Worm (Caenorhabditis elegans) whole organism, L1 larva: Measurements from ENCODE around the gene M04D8.5.
A peak's percentile ranks its signal among the peaks of the same experiment; 100 is the strongest.

Experiments
- C04F5.9 ChIP-seq: sonication (generic microtip); optimal IDR thresholded peaks from 2 replicates; lab custom pipeline; 2016; ENCODE audit warnings: missing genetic modification characterization, missing compliant biosample characterization
- C16A3.4 ChIP-seq: fragments of 150-350 bp; optimal IDR thresholded peaks from 2 replicates; lab custom pipeline; 2014; ENCODE audit warnings: missing biosample characterization, missing genetic modification characterization
- C34B4.2 ChIP-seq: sonication (generic microtip); optimal IDR thresholded peaks from 2 replicates; lab custom pipeline; 2017; ENCODE audit warnings: mild to moderate bottlenecking, missing genetic modification characterization, missing compliant biosample characterization
- Y116A8C.19 ChIP-seq: sonication (generic microtip); optimal IDR thresholded peaks from 2 replicates; lab custom pipeline; 2016; ENCODE audit warnings: missing compliant biosample characterization, missing genetic modification characterization, borderline replicate concordance
- aha-1 ChIP-seq: fragments of 150-350 bp; optimal IDR thresholded peaks from 2 replicates; lab custom pipeline; 2014; ENCODE audit warnings: missing biosample characterization, missing genetic modification characterization
- aly-2 ChIP-seq: fragments of 150-350 bp; optimal IDR thresholded peaks from 2 replicates; lab custom pipeline; 2014; ENCODE audit warnings: missing biosample characterization, missing genetic modification characterization
- blmp-1 ChIP-seq: fragments of 150-350 bp; optimal IDR thresholded peaks from 2 replicates; lab custom pipeline; 2014; ENCODE audit warnings: missing biosample characterization, missing genetic modification characterization
- ceh-63 ChIP-seq: fragments of 200-800 bp; sonication (Bioruptor generic); optimal IDR thresholded peaks from 2 replicates; lab custom pipeline; 2018; ENCODE audit warnings: mild to moderate bottlenecking, missing genetic modification characterization, missing compliant biosample characterization
- ceh-8 ChIP-seq: fragments of 200-800 bp; sonication (Bioruptor generic); optimal IDR thresholded peaks from 2 replicates; lab custom pipeline; 2018; ENCODE audit warnings: mild to moderate bottlenecking, missing genetic modification characterization, moderate library complexity, missing compliant biosample characterization
- ceh-82 ChIP-seq, 3 experiments: fragments of 150-350 bp in 1 of 3; sonication (generic microtip) in 2 of 3; optimal IDR thresholded peaks; 2 replicates each; lab custom pipeline; 2014 to 2017; ENCODE audit warnings: missing biosample characterization in 3 of 3, missing genetic modification characterization in 3 of 3
- ceh-88 ChIP-seq: fragments of 200-800 bp; sonication (Bioruptor generic); IDR thresholded peaks from 2 replicates; pipeline ENCODE4 v1.3.6; 2022; ENCODE audit warnings: missing genetic modification characterization, missing compliant biosample characterization
- ceh-90 ChIP-seq: sonication (generic microtip); optimal IDR thresholded peaks from 2 replicates; lab custom pipeline; 2016; ENCODE audit warnings: missing genetic modification characterization, missing compliant biosample characterization
- ces-1 ChIP-seq: fragments of 150-350 bp; optimal IDR thresholded peaks from 2 replicates; lab custom pipeline; 2014; ENCODE audit warnings: missing biosample characterization, missing genetic modification reagents, missing genetic modification characterization
- dpl-1 ChIP-seq, 3 experiments: fragments of 150-350 bp in 2 of 3; sonication (generic microtip) in 1 of 3; optimal IDR thresholded peaks; 2 replicates each; lab custom pipeline; 2014 to 2017; ENCODE audit warnings: missing biosample characterization in 3 of 3, missing genetic modification characterization in 3 of 3, missing genetic modification reagents in 3 of 3
- dsc-1 ChIP-seq: sonication (generic microtip); optimal IDR thresholded peaks from 2 replicates; lab custom pipeline; 2016; ENCODE audit warnings: mild to moderate bottlenecking, missing genetic modification characterization, missing compliant biosample characterization
- efl-3 ChIP-seq: fragments of 200-800 bp; sonication (Bioruptor generic); optimal IDR thresholded peaks from 2 replicates; lab custom pipeline; 2018; ENCODE audit warnings: mild to moderate bottlenecking, missing genetic modification characterization, missing compliant biosample characterization
- egl-27 ChIP-seq, 2 experiments: fragments of 150-350 bp in 1 of 2; sonication (generic microtip); optimal IDR thresholded peaks; 3 replicates each; lab custom pipeline; 2017 to 2018; ENCODE audit warnings: missing biosample characterization in 2 of 2, missing genetic modification characterization in 2 of 2, missing genetic modification reagents in 2 of 2
- elt-2 ChIP-seq: sonication (generic microtip); optimal IDR thresholded peaks from 2 replicates; lab custom pipeline; 2016; ENCODE audit warnings: missing genetic modification characterization, mild to moderate bottlenecking, inconsistent platforms, missing compliant biosample characterization, missing genetic modification reagents
- fkh-4 ChIP-seq: sonication (generic microtip); optimal IDR thresholded peaks from 2 replicates; lab custom pipeline; 2016; ENCODE audit warnings: missing compliant biosample characterization, missing genetic modification characterization, borderline replicate concordance
- fkh-8 ChIP-seq: sonication (generic microtip); optimal IDR thresholded peaks from 2 replicates; lab custom pipeline; 2016; ENCODE audit warnings: mild to moderate bottlenecking, missing genetic modification characterization, missing compliant biosample characterization
- fos-1 ChIP-seq: fragments of 150-350 bp; optimal IDR thresholded peaks from 2 replicates; lab custom pipeline; 2014; ENCODE audit warnings: missing biosample characterization, missing genetic modification characterization
- grh-1 ChIP-seq: fragments of 200-800 bp; sonication (Bioruptor generic); IDR thresholded peaks from 2 replicates; pipeline ENCODE4 v1.3.6; 2022; ENCODE audit warnings: missing genetic modification reagents, missing genetic modification characterization, missing compliant biosample characterization
- hpl-2 ChIP-seq: fragments of 150-350 bp; optimal IDR thresholded peaks from 2 replicates; lab custom pipeline; 2014; ENCODE audit warnings: missing biosample characterization, missing genetic modification reagents, missing genetic modification characterization
- irx-1 ChIP-seq: sonication (generic microtip); optimal IDR thresholded peaks from 2 replicates; lab custom pipeline; 2016; ENCODE audit warnings: missing genetic modification characterization, missing compliant biosample characterization
- jun-1 ChIP-seq: fragments of 150-350 bp; optimal IDR thresholded peaks from 2 replicates; lab custom pipeline; 2014; ENCODE audit warnings: missing biosample characterization, missing genetic modification reagents, missing genetic modification characterization
- lin-15B ChIP-seq: fragments of 150-350 bp; sonication (generic microtip); optimal IDR thresholded peaks from 3 replicates; lab custom pipeline; 2014; ENCODE audit warnings: missing biosample characterization, missing genetic modification characterization
- lin-35 ChIP-seq, 2 experiments: fragments of 150-350 bp; optimal IDR thresholded peaks; 2 replicates each; lab custom pipeline; 2014; ENCODE audit warnings: missing biosample characterization in 2 of 2, missing genetic modification characterization in 2 of 2, missing genetic modification reagents in 2 of 2
- lin-39 ChIP-seq: fragments of 150-350 bp; optimal IDR thresholded peaks from 2 replicates; lab custom pipeline; 2014; ENCODE audit warnings: missing biosample characterization, missing genetic modification reagents, missing genetic modification characterization
- lsy-2 ChIP-seq, 2 experiments: fragments of 150-350 bp; optimal IDR thresholded peaks; 2 replicates each; lab custom pipeline; 2014; ENCODE audit warnings: missing biosample characterization in 2 of 2, missing genetic modification characterization in 2 of 2
- mdl-1 ChIP-seq, 2 experiments: fragments of 150-350 bp; optimal IDR thresholded peaks; 2 replicates each; lab custom pipeline; 2014 to 2017; ENCODE audit warnings: missing biosample characterization in 2 of 2, missing genetic modification characterization in 2 of 2, inconsistent platforms in 1 of 2
- mef-2 ChIP-seq: fragments of 150-350 bp; optimal IDR thresholded peaks from 2 replicates; lab custom pipeline; 2014; ENCODE audit warnings: missing biosample characterization, missing genetic modification characterization
- nhr-12 ChIP-seq: sonication (generic microtip); optimal IDR thresholded peaks from 2 replicates; lab custom pipeline; 2017; ENCODE audit warnings: missing biosample characterization, missing genetic modification characterization
- nhr-19 ChIP-seq: fragments of 200-800 bp; sonication (Bioruptor generic); conservative IDR thresholded peaks from 2 replicates; pipeline ENCODE4 v1.3.6; 2022; ENCODE audit warnings: missing genetic modification characterization, missing compliant biosample characterization
- nhr-28 ChIP-seq: fragments of 150-350 bp; optimal IDR thresholded peaks from 2 replicates; lab custom pipeline; 2014; ENCODE audit warnings: missing biosample characterization, missing genetic modification characterization
- nhr-71 ChIP-seq: sonication (generic microtip); optimal IDR thresholded peaks from 2 replicates; lab custom pipeline; 2016; ENCODE audit warnings: mild to moderate bottlenecking, missing genetic modification characterization, moderate library complexity, missing compliant biosample characterization
- nhr-76 ChIP-seq: sonication (generic microtip); optimal IDR thresholded peaks from 2 replicates; lab custom pipeline; 2017; ENCODE audit warnings: missing biosample characterization, missing genetic modification characterization
- nhr-77 ChIP-seq: fragments of 150-350 bp; optimal IDR thresholded peaks from 2 replicates; lab custom pipeline; 2014; ENCODE audit warnings: missing biosample characterization, missing genetic modification characterization
- nhr-85 ChIP-seq: sonication (generic microtip); peaks from one replicate; lab custom pipeline; 2016; ENCODE audit warnings: missing genetic modification characterization, inconsistent platforms, missing compliant biosample characterization
- nhr-90 ChIP-seq: sonication (generic microtip); optimal IDR thresholded peaks from 2 replicates; lab custom pipeline; 2016; ENCODE audit warnings: mild to moderate bottlenecking, missing genetic modification characterization, missing compliant biosample characterization; ENCODE audit not compliant: poor library complexity
- pax-3 ChIP-seq: fragments of 200-800 bp; sonication (Bioruptor generic); optimal IDR thresholded peaks from 2 replicates; lab custom pipeline; 2018; ENCODE audit warnings: mild to moderate bottlenecking, missing genetic modification characterization, moderate library complexity, missing compliant biosample characterization
- pqm-1 ChIP-seq: sonication (generic microtip); optimal IDR thresholded peaks from 3 replicates; lab custom pipeline; 2017; ENCODE audit warnings: missing biosample characterization, missing genetic modification characterization
- rnt-1 ChIP-seq: sonication (generic microtip); optimal IDR thresholded peaks from 2 replicates; lab custom pipeline; 2016; ENCODE audit warnings: mild to moderate bottlenecking, missing genetic modification characterization, moderate library complexity, missing compliant biosample characterization
- skn-1 ChIP-seq: fragments of 150-350 bp; optimal IDR thresholded peaks from 2 replicates; lab custom pipeline; 2014; ENCODE audit warnings: missing biosample characterization, missing genetic modification characterization
- sox-4 ChIP-seq: sonication (generic microtip); optimal IDR thresholded peaks from 2 replicates; lab custom pipeline; 2016; ENCODE audit warnings: missing genetic modification characterization, missing compliant biosample characterization
- swsn-7 ChIP-seq: sonication (generic microtip); optimal IDR thresholded peaks from 2 replicates; lab custom pipeline; 2016; ENCODE audit warnings: missing genetic modification characterization, missing compliant biosample characterization
- tbx-2 ChIP-seq: sonication (generic microtip); optimal IDR thresholded peaks from 2 replicates; lab custom pipeline; 2016; ENCODE audit warnings: missing genetic modification characterization, missing compliant biosample characterization
- tlp-1 ChIP-seq: fragments of 150-350 bp; optimal IDR thresholded peaks from 2 replicates; lab custom pipeline; 2014; ENCODE audit warnings: missing biosample characterization, missing genetic modification characterization
- unc-130 ChIP-seq: fragments of 150-350 bp; optimal IDR thresholded peaks from 2 replicates; lab custom pipeline; 2017; ENCODE audit warnings: missing biosample characterization, missing genetic modification characterization, inconsistent platforms
- unc-30 ChIP-seq: sonication (generic microtip); optimal IDR thresholded peaks from 2 replicates; lab custom pipeline; 2017; ENCODE audit warnings: missing biosample characterization, missing genetic modification characterization
- unc-62 ChIP-seq: fragments of 150-350 bp; optimal IDR thresholded peaks from 2 replicates; lab custom pipeline; 2014; ENCODE audit warnings: missing biosample characterization, missing genetic modification reagents, missing genetic modification characterization
- vab-15 ChIP-seq: sonication (generic microtip); optimal IDR thresholded peaks from 2 replicates; lab custom pipeline; 2017; ENCODE audit warnings: missing genotype, mild to moderate bottlenecking, missing genetic modification characterization, missing compliant biosample characterization
- xbp-1 ChIP-seq: sonication (generic microtip); optimal IDR thresholded peaks from 2 replicates; lab custom pipeline; 2016; ENCODE audit warnings: missing genetic modification characterization, missing compliant biosample characterization
- zag-1 ChIP-seq: fragments of 150-350 bp; optimal IDR thresholded peaks from 2 replicates; lab custom pipeline; 2014; ENCODE audit warnings: missing biosample characterization, missing genetic modification characterization
- ztf-4 ChIP-seq: fragments of 150-350 bp; optimal IDR thresholded peaks from 2 replicates; lab custom pipeline; 2014; ENCODE audit warnings: missing biosample characterization, missing genetic modification characterization

The M04D8.5 gene

ce11 chrIII:10064140-10064539, 31.0 kb upstream of the M04D8.5 start, which contains the start of gene ekl-6 (continued):
- TF ChIP-seq nhr-71 (tag; lab: Kevin White, UChicago), result no peak
- peak; percentile 76 for TF ChIP-seq xbp-1
- peak; percentile 40 for TF ChIP-seq fkh-8
- TF ChIP-seq C16A3.4 (tag; lab: Kevin White, UChicago), result peak; percentile 1
- no peak; the same call in 1 of the 2 replicates for TF ChIP-seq nhr-19 (GFP tag; lab: Robert Waterston, UW)
- TF ChIP-seq aha-1, result no peak
- 0 out of 2 replicates have a peak, but pooled peaks have one; percentile 44 for TF ChIP-seq grh-1 (GFP tag; lab: Robert Waterston, UW)
- no peak for TF ChIP-seq mdl-1 (tag; optimal IDR thresholded peaks at IDR 0.05; lab: Kevin White, UChicago)
- TF ChIP-seq ztf-4 (tag; lab: Kevin White, UChicago), result no peak
- TF ChIP-seq nhr-76 (tag; lab: Kevin White, UChicago), result no peak
- no peak for TF ChIP-seq ces-1 (GFP tag; lab: Kevin White, UChicago)
- TF ChIP-seq pax-3, result peak; percentile 77
- no peak for TF ChIP-seq tlp-1 (tag; lab: Kevin White, UChicago)
- peak in 2 of 3 experiments; percentile 26 to 39 for TF ChIP-seq ceh-82 (tag; optimal IDR thresholded peaks at IDR 0.05; lab: Kevin White, UChicago)
- peak; percentile 22 to 56 (median 55) for TF ChIP-seq dpl-1 (GFP tag; optimal IDR thresholded peaks at IDR 0.05; lab: Kevin White, UChicago)
- TF ChIP-seq nhr-12, result no peak
- peak; percentile 48 for TF ChIP-seq Y116A8C.19 (tag; lab: Kevin White, UChicago)
- TF ChIP-seq lin-39, result no peak
- no peak for TF ChIP-seq mef-2
- no peak for TF ChIP-seq lin-15B (tag; lab: Kevin White, UChicago)
- TF ChIP-seq hpl-2 (GFP tag; lab: Kevin White, UChicago), result no peak
- peak; percentile 90 for TF ChIP-seq ceh-90 (tag; lab: Kevin White, UChicago)
- TF ChIP-seq irx-1 (tag; lab: Kevin White, UChicago), result peak; percentile 90
- TF ChIP-seq aly-2, result no peak
- peak; percentile 39 to 41 for TF ChIP-seq lin-35 (GFP tag; optimal IDR thresholded peaks at IDR 0.05; lab: Kevin White, UChicago)
- peak; percentile 21 for TF ChIP-seq nhr-77
- no peak for TF ChIP-seq C34B4.2 (tag; lab: Kevin White, UChicago)
- TF ChIP-seq elt-2 (tag; lab: Kevin White, UChicago), result peak; percentile 37
- peak; percentile 97 for TF ChIP-seq rnt-1 (tag; lab: Kevin White, UChicago)
- TF ChIP-seq blmp-1 (tag; lab: Kevin White, UChicago), result no peak
- TF ChIP-seq nhr-85 (tag; lab: Kevin White, UChicago), result peak; percentile 92
- peak; percentile 87 for TF ChIP-seq nhr-90 (tag; lab: Kevin White, UChicago)
- peak in 1 of 2 experiments; percentile 71 for TF ChIP-seq lsy-2 (tag; optimal IDR thresholded peaks at IDR 0.05; lab: Kevin White, UChicago)
- no peak for TF ChIP-seq pqm-1
- peak; percentile 82 for TF ChIP-seq sox-4 (tag; lab: Kevin White, UChicago)
- TF ChIP-seq ceh-63 (GFP tag; lab: Kevin White, UChicago), result no peak
- no peak for TF ChIP-seq unc-130
- no peak for TF ChIP-seq ceh-88
- TF ChIP-seq C04F5.9 (tag; lab: Kevin White, UChicago), result peak; percentile 81
- TF ChIP-seq egl-27 (tag; optimal IDR thresholded peaks at IDR 0.05; lab: Kevin White, UChicago), result no peak
- TF ChIP-seq unc-30 (tag; lab: Kevin White, UChicago), result no peak
- peak; percentile 69 for TF ChIP-seq swsn-7 (tag; lab: Kevin White, UChicago)
- TF ChIP-seq dsc-1 (tag; lab: Kevin White, UChicago), result peak; percentile 79
- no peak for TF ChIP-seq jun-1 (tag; lab: Kevin White, UChicago)
- no peak for TF ChIP-seq zag-1 (tag; lab: Kevin White, UChicago)
- TF ChIP-seq ceh-8 (GFP tag; lab: Kevin White, UChicago), result peak; percentile 30
- peak; percentile 13 for TF ChIP-seq skn-1 (tag; lab: Kevin White, UChicago)
- peak; percentile 80 for TF ChIP-seq tbx-2 (tag; lab: Kevin White, UChicago)
- TF ChIP-seq fos-1 (tag; lab: Kevin White, UChicago), result no peak
- no peak for TF ChIP-seq efl-3 (GFP tag; lab: Kevin White, UChicago)
- TF ChIP-seq vab-15 (tag; lab: Kevin White, UChicago), result no peak
- TF ChIP-seq nhr-28 (tag; lab: Kevin White, UChicago), result no peak
- TF ChIP-seq unc-62, result no peak
- peak; percentile 87 for TF ChIP-seq fkh-4
